Worm (Caenorhabditis elegans) whole organism, L4 larva: Measurements from ENCODE around the gene lsd-1.

Source experiments
- D1046.2 ChIP-seq: fragments of 200-800 bp; sonication (Bioruptor generic); IDR thresholded peaks from 2 replicates; pipeline ENCODE4 v1.3.6; 2022; ENCODE audit warnings: missing genetic modification characterization, missing compliant biosample characterization
- R02D3.7 ChIP-seq: fragments of 150-350 bp; sonication (generic microtip); optimal IDR thresholded peaks from 3 replicates; lab custom pipeline; 2014; ENCODE audit warnings: missing biosample characterization, missing genetic modification characterization
- T26A8.4 ChIP-seq: fragments of 200-800 bp; sonication (Bioruptor generic); IDR thresholded peaks from 2 replicates; pipeline ENCODE4 v1.3.6; 2022; ENCODE audit warnings: missing genetic modification characterization, missing compliant biosample characterization
- Y105C5A.15 ChIP-seq: fragments of 200-800 bp; sonication (Bioruptor generic); IDR thresholded peaks from 2 replicates; pipeline ENCODE4 v1.3.6; 2022; ENCODE audit warnings: missing genetic modification characterization, missing compliant biosample characterization
- Y5F2A.4 ChIP-seq: fragments of 200-800 bp; sonication (Bioruptor generic); optimal IDR thresholded peaks from 2 replicates; lab custom pipeline; 2018; ENCODE audit warnings: mild to moderate bottlenecking, missing genetic modification characterization, missing compliant biosample characterization
- ZK546.5 ChIP-seq, 2 experiments: sonication (generic microtip); optimal IDR thresholded peaks; 2 replicates each; lab custom pipeline; 2017; ENCODE audit warnings: missing biosample characterization in 2 of 2, missing genetic modification characterization in 2 of 2
- arid-1 ChIP-seq: fragments of 200-800 bp; sonication (Bioruptor generic); conservative IDR thresholded peaks from 2 replicates; pipeline ENCODE4 v1.3.6; 2022; ENCODE audit warnings: missing genetic modification reagents, missing genetic modification characterization, missing compliant biosample characterization
- ceh-32 ChIP-seq: sonication (generic microtip); optimal IDR thresholded peaks from 2 replicates; lab custom pipeline; 2016; ENCODE audit warnings: mild to moderate bottlenecking, missing genetic modification characterization, missing compliant biosample characterization; ENCODE audit not compliant: poor library complexity
- ces-1 ChIP-seq: fragments of 150-350 bp; sonication (generic microtip); optimal IDR thresholded peaks from 4 replicates; lab custom pipeline; 2014; ENCODE audit warnings: missing biosample characterization, missing genetic modification reagents, missing genetic modification characterization
- ctbp-1 ChIP-seq: fragments of 200-800 bp; sonication (Bioruptor generic); IDR thresholded peaks from 2 replicates; pipeline ENCODE4 v1.3.6; 2022; ENCODE audit warnings: missing genetic modification reagents, missing genetic modification characterization, missing compliant biosample characterization
- daf-16 ChIP-seq, 3 experiments: sonication (generic microtip); optimal IDR thresholded peaks; 2 replicates each; lab custom pipeline; 2016 to 2017; ENCODE audit warnings: missing genetic modification characterization in 3 of 3, missing genetic modification reagents in 3 of 3, mild to moderate bottlenecking in 2 of 3, missing compliant biosample characterization in 2 of 3, missing biosample characterization in 1 of 3, moderate library complexity in 1 of 3
- daf-8 ChIP-seq: fragments of 200-800 bp; sonication (Bioruptor generic); IDR thresholded peaks from 2 replicates; pipeline ENCODE4 v1.3.6; 2022; ENCODE audit warnings: missing genetic modification characterization, missing compliant biosample characterization
- dmd-6 ChIP-seq: fragments of 200-800 bp; sonication (Bioruptor generic); IDR thresholded peaks from 2 replicates; pipeline ENCODE4 v1.3.6; 2022; ENCODE audit warnings: missing genetic modification reagents, missing genetic modification characterization, missing compliant biosample characterization
- dmd-8 ChIP-seq: fragments of 200-800 bp; sonication (Bioruptor generic); IDR thresholded peaks from 2 replicates; pipeline ENCODE4 v1.3.6; 2022; ENCODE audit warnings: missing genetic modification characterization, missing compliant biosample characterization
- dmd-9 ChIP-seq: fragments of 200-800 bp; sonication (Bioruptor generic); IDR thresholded peaks from 2 replicates; pipeline ENCODE4 v1.3.6; 2022; ENCODE audit warnings: missing genetic modification reagents, missing genetic modification characterization, missing compliant biosample characterization
- dpl-1 ChIP-seq: fragments of 150-350 bp; optimal IDR thresholded peaks from 2 replicates; lab custom pipeline; 2014; ENCODE audit warnings: missing biosample characterization, missing genetic modification reagents, missing genetic modification characterization
- dve-1 ChIP-seq: sonication (generic microtip); optimal IDR thresholded peaks from 2 replicates; lab custom pipeline; 2017; ENCODE audit warnings: antibody characterized with exemption, mild to moderate bottlenecking, missing genetic modification characterization, missing compliant biosample characterization; ENCODE audit not compliant: insufficient read depth
- egl-27 ChIP-seq: sonication (generic microtip); optimal IDR thresholded peaks from 3 replicates; lab custom pipeline; 2017; ENCODE audit warnings: missing biosample characterization, missing genetic modification reagents, missing genetic modification characterization
- fos-1 ChIP-seq: fragments of 150-350 bp; optimal IDR thresholded peaks from 2 replicates; lab custom pipeline; 2014; ENCODE audit warnings: missing biosample characterization, missing genetic modification characterization
- gei-8 ChIP-seq: fragments of 200-800 bp; sonication (Bioruptor generic); optimal IDR thresholded peaks from 2 replicates; lab custom pipeline; 2018; ENCODE audit warnings: mild to moderate bottlenecking, missing genetic modification characterization, missing compliant biosample characterization
- hif-1 ChIP-seq, 2 experiments: sonication (generic microtip); optimal IDR thresholded peaks; 2 replicates each; lab custom pipeline; 2016 to 2017; ENCODE audit warnings: missing compliant biosample characterization in 2 of 2, missing genetic modification characterization in 2 of 2, missing genetic modification reagents in 2 of 2, missing genotype in 2 of 2, mild to moderate bottlenecking in 1 of 2
- hlh-30 ChIP-seq: sonication (generic microtip); optimal IDR thresholded peaks from 2 replicates; lab custom pipeline; 2017; ENCODE audit warnings: antibody characterized with exemption, mild to moderate bottlenecking, missing genetic modification characterization, missing compliant biosample characterization; ENCODE audit not compliant: insufficient read depth
- hmg-1.1 ChIP-seq: fragments of 200-800 bp; sonication (Bioruptor generic); IDR thresholded peaks from 2 replicates; pipeline ENCODE4 v1.3.6; 2022; ENCODE audit warnings: missing genetic modification reagents, missing genetic modification characterization, missing compliant biosample characterization
- jun-1 ChIP-seq: fragments of 150-350 bp; optimal IDR thresholded peaks from 2 replicates; lab custom pipeline; 2014; ENCODE audit warnings: missing biosample characterization, missing genetic modification reagents, missing genetic modification characterization
- lim-7 ChIP-seq: fragments of 200-800 bp; sonication (Bioruptor generic); IDR thresholded peaks from 2 replicates; pipeline ENCODE4 v1.3.6; 2022; ENCODE audit warnings: missing genetic modification characterization, missing compliant biosample characterization
- lin-13 ChIP-seq: fragments of 150-350 bp; optimal IDR thresholded peaks from 2 replicates; lab custom pipeline; 2014; ENCODE audit warnings: missing biosample characterization, missing genetic modification reagents, missing genetic modification characterization
- lin-29 ChIP-seq: fragments of 200-800 bp; sonication (Bioruptor generic); IDR thresholded peaks from 2 replicates; pipeline ENCODE4 v1.3.6; 2022; ENCODE audit warnings: missing genetic modification reagents, missing genetic modification characterization, missing compliant biosample characterization
- lin-38 ChIP-seq: fragments of 200-800 bp; sonication (Bioruptor generic); IDR thresholded peaks from 2 replicates; pipeline ENCODE4 v1.3.6; 2022; ENCODE audit warnings: missing genetic modification reagents, missing genetic modification characterization, missing compliant biosample characterization
- lin-39 ChIP-seq: fragments of 150-350 bp; optimal IDR thresholded peaks from 2 replicates; lab custom pipeline; 2014; ENCODE audit warnings: missing biosample characterization, missing genetic modification reagents, missing genetic modification characterization
- madf-5 ChIP-seq, 2 experiments: fragments of 200-800 bp; sonication (Bioruptor generic); IDR thresholded peaks; 2 replicates each; pipeline ENCODE4 v1.3.6; 2022; ENCODE audit warnings: missing compliant biosample characterization in 2 of 2, missing genetic modification characterization in 2 of 2
- mdl-1 ChIP-seq, 2 experiments: fragments of 150-350 bp in 1 of 2; sonication (generic microtip) in 1 of 2; optimal IDR thresholded peaks; 2 replicates each; lab custom pipeline; 2014 to 2017; ENCODE audit warnings: missing biosample characterization in 2 of 2, missing genetic modification characterization in 2 of 2
- mdt-29 ChIP-seq: fragments of 200-800 bp; sonication (Bioruptor generic); IDR thresholded peaks from 2 replicates; pipeline ENCODE4 v1.3.6; 2022; ENCODE audit warnings: missing genetic modification reagents, missing genetic modification characterization, missing compliant biosample characterization
- mes-2 ChIP-seq: sonication (generic microtip); optimal IDR thresholded peaks from 2 replicates; lab custom pipeline; 2016; ENCODE audit warnings: missing genotype, mild to moderate bottlenecking, missing genetic modification characterization, missing compliant biosample characterization; ENCODE audit not compliant: poor library complexity, severe bottlenecking
- nhr-102 ChIP-seq: sonication (generic microtip); optimal IDR thresholded peaks from 2 replicates; lab custom pipeline; 2016; ENCODE audit warnings: mild to moderate bottlenecking, missing genetic modification characterization, moderate library complexity, missing compliant biosample characterization
- nhr-11 ChIP-seq: fragments of 150-350 bp; optimal IDR thresholded peaks from 2 replicates; lab custom pipeline; 2014; ENCODE audit warnings: missing biosample characterization, missing genetic modification characterization
- nhr-28 ChIP-seq: fragments of 150-350 bp; optimal IDR thresholded peaks from 2 replicates; lab custom pipeline; 2014; ENCODE audit warnings: missing biosample characterization, missing genetic modification characterization
- nhr-42 ChIP-seq: fragments of 200-800 bp; sonication (Bioruptor generic); IDR thresholded peaks from 2 replicates; pipeline ENCODE4 v1.3.6; 2022; ENCODE audit warnings: missing genetic modification characterization, missing compliant biosample characterization
- nhr-76 ChIP-seq: fragments of 150-350 bp; optimal IDR thresholded peaks from 2 replicates; lab custom pipeline; 2014; ENCODE audit warnings: missing biosample characterization, missing genetic modification characterization
- pha-4 ChIP-seq, 2 experiments: fragments of 150-350 bp in 1 of 2; fragments of 200-800 bp in 1 of 2; sonication (Bioruptor generic) in 1 of 2; IDR thresholded peaks in 1 of 2; optimal IDR thresholded peaks in 1 of 2; 2 replicates each; pipeline versions ENCODE4 v1.3.6 to Lab custom; 2014 to 2022; ENCODE audit warnings: missing genetic modification characterization in 2 of 2, missing genetic modification reagents in 2 of 2, missing biosample characterization in 1 of 2, missing compliant biosample characterization in 1 of 2
- pqm-1 ChIP-seq: sonication (generic microtip); optimal IDR thresholded peaks from 2 replicates; lab custom pipeline; 2017; ENCODE audit warnings: missing biosample characterization, missing genetic modification characterization
- sdz-12 ChIP-seq: fragments of 200-800 bp; sonication (Bioruptor generic); optimal IDR thresholded peaks from 2 replicates; lab custom pipeline; 2018; ENCODE audit warnings: mild to moderate bottlenecking, missing genetic modification characterization, missing compliant biosample characterization
- set-16 ChIP-seq: fragments of 200-800 bp; sonication (Bioruptor generic); IDR thresholded peaks from 2 replicates; pipeline ENCODE4 v1.3.6; 2022; ENCODE audit warnings: missing genetic modification reagents, missing genetic modification characterization, missing compliant biosample characterization
- spr-1 ChIP-seq: sonication (generic microtip); optimal IDR thresholded peaks from 2 replicates; lab custom pipeline; 2016; ENCODE audit warnings: mild to moderate bottlenecking, missing genetic modification characterization, missing compliant biosample characterization
- spr-3 ChIP-seq: fragments of 200-800 bp; sonication (Bioruptor generic); optimal IDR thresholded peaks from 2 replicates; lab custom pipeline; 2018; ENCODE audit warnings: mild to moderate bottlenecking, missing genetic modification characterization, missing compliant biosample characterization
- zfp-2 ChIP-seq: sonication (generic microtip); optimal IDR thresholded peaks from 2 replicates; lab custom pipeline; 2016; ENCODE audit warnings: mild to moderate bottlenecking, missing genetic modification characterization, missing compliant biosample characterization
- zfp-3 ChIP-seq: fragments of 200-800 bp; sonication (Bioruptor generic); conservative IDR thresholded peaks from 2 replicates; pipeline ENCODE4 v1.3.6; 2022; ENCODE audit warnings: missing genetic modification reagents, missing genetic modification characterization, missing compliant biosample characterization
- zip-11 ChIP-seq: fragments of 200-800 bp; sonication (Bioruptor generic); IDR thresholded peaks from 2 replicates; pipeline ENCODE4 v1.3.6; 2022; ENCODE audit warnings: missing genetic modification characterization, missing compliant biosample characterization
- ztf-11 ChIP-seq: fragments of 150-350 bp; optimal IDR thresholded peaks from 2 replicates; lab custom pipeline; 2014; ENCODE audit warnings: missing biosample characterization, missing genetic modification characterization
- ztf-7 ChIP-seq: fragments of 150-350 bp; optimal IDR thresholded peaks from 2 replicates; lab custom pipeline; 2014; ENCODE audit warnings: missing biosample characterization, missing genetic modification characterization

The lsd-1 gene

DNA sequence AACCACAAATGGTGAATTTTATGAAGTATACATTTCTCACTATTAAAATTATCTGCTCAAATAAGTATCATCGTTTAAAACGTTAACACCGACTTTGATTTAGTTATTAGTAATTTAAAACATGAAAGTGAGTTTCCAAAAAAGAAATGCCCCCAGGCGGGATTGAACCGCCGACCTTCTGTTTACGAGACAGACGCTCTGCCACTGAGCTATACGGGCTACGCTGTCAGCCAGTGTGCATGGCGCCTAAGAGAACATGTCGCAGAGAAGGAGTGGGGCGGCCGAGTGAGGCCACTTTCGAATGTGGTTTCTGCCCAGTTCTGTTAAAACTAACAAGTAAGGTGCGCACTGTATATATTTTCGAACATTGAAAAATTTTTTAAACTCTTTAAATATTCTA lies 13.7 kb upstream of the lsd-1 start (continued):
- no peak for TF ChIP-seq mdl-1 (tag; optimal IDR thresholded peaks at IDR 0.05; lab: Kevin White, UChicago)
- peak; percentile 43 for TF ChIP-seq dve-1
- no peak for TF ChIP-seq lin-39 (tag; lab: Kevin White, UChicago)
- peak; percentile 31 for TF ChIP-seq ztf-7 (tag; lab: Kevin White, UChicago)
- TF ChIP-seq mes-2 (tag; lab: Kevin White, UChicago) = peak; percentile 85
- no peak for TF ChIP-seq pqm-1 (tag; lab: Kevin White, UChicago)
- peak; percentile 54; the same call in 1 of the 2 replicates for TF ChIP-seq arid-1 (GFP tag; lab: Robert Waterston, UW)
- peak; percentile 55 to 85 for TF ChIP-seq daf-16 (GFP tag; optimal IDR thresholded peaks at IDR 0.05; lab: Kevin White, UChicago)
- peak; percentile 78 for TF ChIP-seq daf-16 (tag; optimal IDR thresholded peaks at IDR 0.05; lab: Kevin White, UChicago)
- peak; percentile 92 for TF ChIP-seq hmg-1.1 (GFP tag; lab: Robert Waterston, UW)
- peak; percentile 87 for TF ChIP-seq pha-4 (GFP tag; IDR thresholded peaks at IDR 0.05; lab: Robert Waterston, UW)
- no peak for TF ChIP-seq pha-4 (tag; optimal IDR thresholded peaks at IDR 0.05; lab: Kevin White, UChicago)
- peak; percentile 86 for TF ChIP-seq nhr-42
- no peak for TF ChIP-seq nhr-76 (tag; lab: Kevin White, UChicago)
- peak in 1 of 2 experiments; percentile 2 for TF ChIP-seq hif-1 (tag; optimal IDR thresholded peaks at IDR 0.05; lab: Kevin White, UChicago)
- no peak for TF ChIP-seq zip-11 (GFP tag; lab: Robert Waterston, UW)
- TF ChIP-seq mdt-29 (GFP tag; lab: Robert Waterston, UW) = no peak; the same call in 1 of the 2 replicates
- TF ChIP-seq spr-3 (GFP tag; lab: Kevin White, UChicago) = peak; percentile 58
- TF ChIP-seq hlh-30 = peak; percentile 46
- peak; percentile 55 for TF ChIP-seq set-16
- no peak for TF ChIP-seq egl-27 (tag; lab: Kevin White, UChicago)
- 0 out of 2 replicates have a peak, but pooled peaks have one; percentile 60 for TF ChIP-seq daf-8 (GFP tag; lab: Robert Waterston, UW)
- TF ChIP-seq lim-7 (GFP tag; lab: Robert Waterston, UW) = peak; percentile 85
- no peak for TF ChIP-seq R02D3.7
- no peak for TF ChIP-seq lin-29 (GFP tag; lab: Robert Waterston, UW)
- TF ChIP-seq jun-1 (tag; lab: Kevin White, UChicago) = peak; percentile 7
- peak; percentile 51; the same call in 1 of the 2 replicates for TF ChIP-seq Y105C5A.15
- TF ChIP-seq nhr-102 (tag; lab: Kevin White, UChicago) = peak; percentile 73
- TF ChIP-seq D1046.2 (GFP tag; lab: Robert Waterston, UW) = peak; percentile 58; the same call in 1 of the 2 replicates
- no peak for TF ChIP-seq ceh-32 (tag; lab: Kevin White, UChicago)
- TF ChIP-seq zfp-2 (tag; lab: Kevin White, UChicago) = peak; percentile 40
- TF ChIP-seq zfp-3 = no peak
- peak; percentile 12 for TF ChIP-seq nhr-28 (tag; lab: Kevin White, UChicago)
- no peak for TF ChIP-seq ztf-11 (tag; lab: Kevin White, UChicago)
- peak; percentile 74 for TF ChIP-seq ctbp-1 (GFP tag; lab: Robert Waterston, UW)
- peak; percentile 62 for TF ChIP-seq spr-1 (tag; lab: Kevin White, UChicago)
- TF ChIP-seq dmd-6 = peak; percentile 66; the same call in 1 of the 2 replicates
- peak; percentile 42 for TF ChIP-seq sdz-12
- no peak for TF ChIP-seq fos-1
- TF ChIP-seq madf-5 (GFP tag; IDR thresholded peaks at IDR 0.05; lab: Robert Waterston, UW) = peak; percentile 66 to 71; a peak in 2 of 4 replicates
- TF ChIP-seq dpl-1 (GFP tag; lab: Kevin White, UChicago) = no peak
- TF ChIP-seq dmd-8 = peak; percentile 91
- TF ChIP-seq ces-1 = no peak
- TF ChIP-seq nhr-11 (tag; lab: Kevin White, UChicago) = no peak
- TF ChIP-seq lin-13 (GFP tag; lab: Kevin White, UChicago) = peak; percentile 27
- TF ChIP-seq dmd-9 (GFP tag; lab: Robert Waterston, UW) = peak; percentile 75
- TF ChIP-seq gei-8 = no peak
- peak; percentile 71 for TF ChIP-seq lin-38
- TF ChIP-seq T26A8.4 = no peak
- peak; percentile 69 for TF ChIP-seq Y5F2A.4 (GFP tag; lab: Kevin White, UChicago)
- TF ChIP-seq ZK546.5 (tag; optimal IDR thresholded peaks at IDR 0.05; lab: Kevin White, UChicago) = no peak
